Fruit fly (Drosophila melanogaster): ENCODE results near the gene PyK.

dm6 chr3R:22372535-22372934 is 5.2 kb downstream of the PyK start, which contains the start of gene CG7069:
- TF ChIP-seq fru (GFP tag; optimal IDR thresholded peaks at IDR 0.05) (no peak), br (GFP tag; optimal IDR thresholded peaks at IDR 0.05) (no peak), Myc (optimal IDR thresholded peaks at IDR 0.05) (no peak), ey (GFP tag; optimal IDR thresholded peaks at IDR 0.05) (no peak), Jra (GFP tag; optimal IDR thresholded peaks at IDR 0.05) (no peak), dmrt93B (GFP tag; optimal IDR thresholded peaks at IDR 0.05) (no peak), usp (GFP tag; optimal IDR thresholded peaks at IDR 0.05) (no peak), psq (GFP tag; optimal IDR thresholded peaks at IDR 0.05) (no peak), foxo (GFP tag; optimal IDR thresholded peaks at IDR 0.05) (no peak), lola (GFP tag; optimal IDR thresholded peaks at IDR 0.05) (no peak)

All from whole organism, wandering third instar larva.